ENCODE assay signal across 1 fruit fly cellular context in the genomic region with DNA sequence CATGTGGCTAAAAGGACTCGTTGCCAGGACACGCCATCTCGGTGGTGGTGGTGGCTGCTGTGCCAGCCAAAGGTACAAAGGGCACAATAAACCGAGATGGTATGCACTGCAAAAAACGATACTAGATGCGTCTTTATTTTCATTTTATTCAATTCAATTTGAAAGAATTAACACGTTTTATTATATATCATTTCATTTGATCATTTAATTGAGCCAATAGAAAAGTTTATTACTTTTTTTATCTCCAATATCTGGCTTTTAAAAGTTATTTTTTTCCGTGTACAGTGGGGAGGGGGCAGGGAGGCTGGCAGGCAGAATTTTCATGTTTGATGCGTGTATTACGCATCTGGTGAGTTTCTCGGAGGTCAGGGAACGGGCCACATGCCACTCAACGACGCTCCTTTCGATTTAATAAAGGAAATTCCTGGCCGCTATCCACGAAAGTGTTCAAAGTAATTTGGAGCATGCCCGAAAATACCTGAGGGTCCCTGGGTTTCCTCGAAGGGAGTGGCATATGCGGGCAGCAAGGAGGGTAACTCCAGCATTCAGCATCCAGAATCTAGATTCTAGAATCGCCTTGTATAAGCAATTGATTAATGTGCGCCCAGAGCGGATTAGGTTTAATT.
TF ChIP-seq lines count a peak whose summit lies in the region.

No protein-coding gene starts in this region.

TF ChIP-seq in whole organism, embryonic, 481 proteins besides CTCF, POLR2A, EP300 and RAD21 (continued from another document and continues in another):
- TF ChIP-seq vvl (GFP tag; IDR thresholded peaks at IDR 0.05; lab: Robert Waterston, UW), result peak; percentile 93
- no peak for TF ChIP-seq cad (GFP tag; optimal IDR thresholded peaks at IDR 0.05; lab: Kevin White, UChicago)
- TF ChIP-seq CG13894 (tag; optimal IDR thresholded peaks at IDR 0.05; lab: Kevin White, UChicago), result peak; percentile 85
- no peak for TF ChIP-seq her (GFP tag; optimal IDR thresholded peaks at IDR 0.05; lab: Kevin White, UChicago)
- peak; percentile 86 for TF ChIP-seq Ada2b (GFP tag; IDR thresholded peaks at IDR 0.05; lab: Robert Waterston, UW)
- TF ChIP-seq stc (GFP tag; IDR thresholded peaks at IDR 0.05; lab: Robert Waterston, UW), result peak; percentile 89
- peak; percentile 44 for TF ChIP-seq CG31365 (tag; optimal IDR thresholded peaks at IDR 0.05; lab: Kevin White, UChicago)
- TF ChIP-seq Xrp1 (GFP tag; IDR thresholded peaks at IDR 0.05; lab: Robert Waterston, UW), result peak; percentile 95
- peak; percentile 93 for TF ChIP-seq CG12391 (tag; optimal IDR thresholded peaks at IDR 0.05; lab: Kevin White, UChicago)
- peak; percentile 88 for TF ChIP-seq pros (GFP tag; optimal IDR thresholded peaks at IDR 0.05; lab: Kevin White, UChicago)
- TF ChIP-seq crol (GFP tag; IDR thresholded peaks at IDR 0.05; lab: Robert Waterston, UW), result 0 out of 2 replicates have a peak, but pooled peaks have one; percentile 33
- TF ChIP-seq CG8924 (tag; optimal IDR thresholded peaks at IDR 0.05; lab: Kevin White, UChicago), result peak; percentile 93
- peak; percentile 83 for TF ChIP-seq Dek (tag; optimal IDR thresholded peaks at IDR 0.05; lab: Kevin White, UChicago)
- peak; percentile 83 for TF ChIP-seq Hand (GFP tag; optimal IDR thresholded peaks at IDR 0.05; lab: Kevin White, UChicago)
- TF ChIP-seq Meics (GFP tag; optimal IDR thresholded peaks at IDR 0.05; lab: Kevin White, UChicago), result peak; percentile 86
- TF ChIP-seq tgo (GFP tag; IDR thresholded peaks at IDR 0.05; lab: Robert Waterston, UW), result peak; percentile 86
- peak; percentile 90 for TF ChIP-seq Hmr (GFP tag; optimal IDR thresholded peaks at IDR 0.05; lab: Kevin White, UChicago)
- TF ChIP-seq Sox102F (GFP tag; optimal IDR thresholded peaks at IDR 0.05; lab: Kevin White, UChicago), result peak; percentile 86
- TF ChIP-seq CG11695 (GFP tag; IDR thresholded peaks at IDR 0.05; lab: Robert Waterston, UW), result peak; percentile 87
- TF ChIP-seq dimm (GFP tag; IDR thresholded peaks at IDR 0.05; lab: Robert Waterston, UW), result peak; percentile 70
- TF ChIP-seq nerfin-2 (GFP tag; IDR thresholded peaks at IDR 0.05; lab: Robert Waterston, UW; ENCODE audit: partially characterized antibody), result no peak
- TF ChIP-seq CG6765 (GFP tag; optimal IDR thresholded peaks at IDR 0.05; lab: Kevin White, UChicago), result peak; percentile 84
- TF ChIP-seq CG4424 (GFP tag; optimal IDR thresholded peaks at IDR 0.05; lab: Kevin White, UChicago), result peak; percentile 90
- TF ChIP-seq Six4 (GFP tag; optimal IDR thresholded peaks at IDR 0.05; lab: Kevin White, UChicago), result peak; percentile 76
- TF ChIP-seq CG11247 (GFP tag; IDR thresholded peaks at IDR 0.05; lab: Robert Waterston, UW), result peak; percentile 63
- TF ChIP-seq pan (optimal IDR thresholded peaks at IDR 0.05; lab: Kevin White, UChicago), result no peak
- TF ChIP-seq pan (GFP tag; optimal IDR thresholded peaks at IDR 0.05 in 1 of 2, IDR thresholded peaks at IDR 0.05 in 1 of 2), result peak in 1 of 2 experiments; percentile 89
- peak; percentile 73 for TF ChIP-seq chn (GFP tag; optimal IDR thresholded peaks at IDR 0.05; lab: Kevin White, UChicago)
- TF ChIP-seq CG9609 (GFP tag; optimal IDR thresholded peaks at IDR 0.05; lab: Kevin White, UChicago), result peak; percentile 76
- peak; percentile 85 for TF ChIP-seq CG4730 (GFP tag; IDR thresholded peaks at IDR 0.05; lab: Robert Waterston, UW)
- peak; percentile 85 for TF ChIP-seq CG9817 (tag; optimal IDR thresholded peaks at IDR 0.05; lab: Kevin White, UChicago)
- TF ChIP-seq CG18764 (GFP tag; optimal IDR thresholded peaks at IDR 0.05; lab: Kevin White, UChicago), result peak; percentile 81
- peak; percentile 57 for TF ChIP-seq gt (GFP tag; IDR thresholded peaks at IDR 0.05; lab: Robert Waterston, UW)
- TF ChIP-seq CkIIα-i1 (GFP tag; IDR thresholded peaks at IDR 0.05; lab: Robert Waterston, UW), result no peak
- TF ChIP-seq amos (GFP tag; IDR thresholded peaks at IDR 0.05; lab: Robert Waterston, UW; ENCODE audit: partially characterized antibody), result no peak
- no peak for TF ChIP-seq HmgD (GFP tag; optimal IDR thresholded peaks at IDR 0.05; lab: Kevin White, UChicago)
- peak; percentile 91 for TF ChIP-seq unpg (GFP tag; optimal IDR thresholded peaks at IDR 0.05; lab: Kevin White, UChicago)
- peak; percentile 56 for TF ChIP-seq CG1024 (GFP tag; IDR thresholded peaks at IDR 0.05; lab: Robert Waterston, UW)
- peak; percentile 77 for TF ChIP-seq BtbVII (GFP tag; optimal IDR thresholded peaks at IDR 0.05; lab: Kevin White, UChicago)
- peak; percentile 88 for TF ChIP-seq PHDP (tag; optimal IDR thresholded peaks at IDR 0.05; lab: Kevin White, UChicago)
- peak; percentile 92 for TF ChIP-seq CG11504 (tag; optimal IDR thresholded peaks at IDR 0.05; lab: Kevin White, UChicago)
- TF ChIP-seq CG3726 (GFP tag; IDR thresholded peaks at IDR 0.05; lab: Robert Waterston, UW), result peak; percentile 62; the same call in 1 of the 3 replicates
- TF ChIP-seq CG2120 (GFP tag; optimal IDR thresholded peaks at IDR 0.05; lab: Kevin White, UChicago), result no peak
- no peak for TF ChIP-seq zfh2 (GFP tag; optimal IDR thresholded peaks at IDR 0.05; lab: Kevin White, UChicago)
- TF ChIP-seq Mad (GFP tag; optimal IDR thresholded peaks at IDR 0.05; lab: Kevin White, UChicago), result no peak
- TF ChIP-seq Chrac-16 (GFP tag; optimal IDR thresholded peaks at IDR 0.05; lab: Kevin White, UChicago), result peak; percentile 84
- peak; percentile 75 for TF ChIP-seq ac (GFP tag; optimal IDR thresholded peaks at IDR 0.05; lab: Kevin White, UChicago)
- peak; percentile 23 for TF ChIP-seq wek (GFP tag; optimal IDR thresholded peaks at IDR 0.05; lab: Kevin White, UChicago)
- TF ChIP-seq H15 (GFP tag; IDR thresholded peaks at IDR 0.05; lab: Robert Waterston, UW), result peak; percentile 82
- TF ChIP-seq NfI (GFP tag; optimal IDR thresholded peaks at IDR 0.05; lab: Kevin White, UChicago), result peak; percentile 77
- TF ChIP-seq ems (GFP tag; optimal IDR thresholded peaks at IDR 0.05; lab: Kevin White, UChicago), result peak; percentile 80
- TF ChIP-seq gfzf (GFP tag; optimal IDR thresholded peaks at IDR 0.05; lab: Kevin White, UChicago), result no peak
- TF ChIP-seq pzg (GFP tag; optimal IDR thresholded peaks at IDR 0.05; lab: Kevin White, UChicago), result no peak
- TF ChIP-seq CG14965 (GFP tag; optimal IDR thresholded peaks at IDR 0.05; lab: Kevin White, UChicago; ENCODE audit: borderline replicate concordance), result peak; percentile 4
- no peak for TF ChIP-seq ato (GFP tag; IDR thresholded peaks at IDR 0.05; lab: Robert Waterston, UW; ENCODE audit: partially characterized antibody)
- no peak for TF ChIP-seq dpn (GFP tag; optimal IDR thresholded peaks at IDR 0.05; lab: Kevin White, UChicago)
- TF ChIP-seq sna (GFP tag; IDR thresholded peaks at IDR 0.05; lab: Robert Waterston, UW; ENCODE audit: partially characterized antibody), result no peak
- TF ChIP-seq stwl (tag; optimal IDR thresholded peaks at IDR 0.05; lab: Kevin White, UChicago), result peak; percentile 51
- TF ChIP-seq CG32772 (GFP tag; IDR thresholded peaks at IDR 0.05; lab: Robert Waterston, UW), result peak; percentile 87
- peak; percentile 78 for TF ChIP-seq tio (GFP tag; optimal IDR thresholded peaks at IDR 0.05; lab: Kevin White, UChicago)
- TF ChIP-seq CG10209 (GFP tag; optimal IDR thresholded peaks at IDR 0.05; lab: Kevin White, UChicago), result peak; percentile 84
- peak; percentile 84 for TF ChIP-seq onecut (GFP tag; IDR thresholded peaks at IDR 0.05; lab: Robert Waterston, UW)
- peak; percentile 79 for TF ChIP-seq kah (GFP tag; optimal IDR thresholded peaks at IDR 0.05; lab: Kevin White, UChicago)
- TF ChIP-seq CG8388 (GFP tag; optimal IDR thresholded peaks at IDR 0.05; lab: Kevin White, UChicago), result peak; percentile 89
- peak; percentile 94 for TF ChIP-seq Fer1 (GFP tag; optimal IDR thresholded peaks at IDR 0.05; lab: Kevin White, UChicago)
- peak; percentile 27; the same call in 1 of the 2 replicates for TF ChIP-seq dan (GFP tag; IDR thresholded peaks at IDR 0.05; lab: Robert Waterston, UW)
- peak; percentile 87 for TF ChIP-seq bcd (GFP tag; optimal IDR thresholded peaks at IDR 0.05; lab: Kevin White, UChicago)
- peak; percentile 89 for TF ChIP-seq ATbp (GFP tag; optimal IDR thresholded peaks at IDR 0.05; lab: Kevin White, UChicago)
- TF ChIP-seq CG17385 (GFP tag; optimal IDR thresholded peaks at IDR 0.05; lab: Kevin White, UChicago), result peak; percentile 85
- peak; percentile 79 for TF ChIP-seq Nf-YC (tag; optimal IDR thresholded peaks at IDR 0.05; lab: Kevin White, UChicago)
- TF ChIP-seq CG2875 (GFP tag; optimal IDR thresholded peaks at IDR 0.05; lab: Kevin White, UChicago), result peak; percentile 87
- TF ChIP-seq org-1 (GFP tag; optimal IDR thresholded peaks at IDR 0.05; lab: Kevin White, UChicago), result peak; percentile 85
- no peak for TF ChIP-seq bbx (GFP tag; IDR thresholded peaks at IDR 0.05; lab: Robert Waterston, UW; ENCODE audit: partially characterized antibody)
- TF ChIP-seq CG6272 (GFP tag; IDR thresholded peaks at IDR 0.05; lab: Robert Waterston, UW), result peak; percentile 77
- peak; percentile 67 to 89 for TF ChIP-seq Hr51 (GFP tag; optimal IDR thresholded peaks at IDR 0.05; lab: Kevin White, UChicago)
- peak; percentile 64; the same call in 1 of the 2 replicates for TF ChIP-seq CG11696 (GFP tag; IDR thresholded peaks at IDR 0.05; lab: Robert Waterston, UW)
- TF ChIP-seq da (GFP tag; optimal IDR thresholded peaks at IDR 0.05; lab: Kevin White, UChicago), result peak; percentile 40
- TF ChIP-seq pita (GFP tag; optimal IDR thresholded peaks at IDR 0.05; lab: Kevin White, UChicago), result no peak
- TF ChIP-seq CG1792 (GFP tag; optimal IDR thresholded peaks at IDR 0.05; lab: Kevin White, UChicago), result peak; percentile 56
- peak; percentile 80 for TF ChIP-seq CG5180 (GFP tag; optimal IDR thresholded peaks at IDR 0.05; lab: Kevin White, UChicago)
- peak; percentile 87; the same call in 2 of the 3 replicates for TF ChIP-seq dysf (GFP tag; IDR thresholded peaks at IDR 0.05; lab: Robert Waterston, UW)
- TF ChIP-seq CG14860 (GFP tag; IDR thresholded peaks at IDR 0.05; lab: Robert Waterston, UW; ENCODE audit: partially characterized antibody), result no peak
- no peak for TF ChIP-seq Trl (optimal IDR thresholded peaks at IDR 0.05; lab: Kevin White, UChicago)
- TF ChIP-seq Trl (GFP tag; optimal IDR thresholded peaks at IDR 0.05; lab: Kevin White, UChicago), result peak; percentile 74
- TF ChIP-seq sc (optimal IDR thresholded peaks at IDR 0.05; lab: Kevin White, UChicago), result no peak
- peak; percentile 77 for TF ChIP-seq sc (GFP tag; optimal IDR thresholded peaks at IDR 0.05; lab: Kevin White, UChicago)
- peak; percentile 69 for TF ChIP-seq Gsc (GFP tag; IDR thresholded peaks at IDR 0.05; lab: Robert Waterston, UW)
- TF ChIP-seq CG15696 (tag; optimal IDR thresholded peaks at IDR 0.05; lab: Kevin White, UChicago), result peak; percentile 96
- TF ChIP-seq nom (GFP tag; optimal IDR thresholded peaks at IDR 0.05; lab: Kevin White, UChicago), result no peak
- peak; percentile 83 for TF ChIP-seq sisA (GFP tag; IDR thresholded peaks at IDR 0.05; lab: Robert Waterston, UW)
- TF ChIP-seq CG9437 (GFP tag; optimal IDR thresholded peaks at IDR 0.05; lab: Kevin White, UChicago), result peak; percentile 72
- TF ChIP-seq Opbp (GFP tag; IDR thresholded peaks at IDR 0.05; lab: Robert Waterston, UW; ENCODE audit: partially characterized antibody), result no peak
- TF ChIP-seq CG30403 (GFP tag; optimal IDR thresholded peaks at IDR 0.05; lab: Kevin White, UChicago), result peak; percentile 83
- TF ChIP-seq az2 (GFP tag; optimal IDR thresholded peaks at IDR 0.05; lab: Kevin White, UChicago), result peak; percentile 80
- peak; percentile 95 for TF ChIP-seq CG33557 (GFP tag; optimal IDR thresholded peaks at IDR 0.05; lab: Kevin White, UChicago)
- TF ChIP-seq al (GFP tag; IDR thresholded peaks at IDR 0.05; lab: Robert Waterston, UW), result peak; percentile 47; the same call in 1 of the 2 replicates
- TF ChIP-seq mld (GFP tag; IDR thresholded peaks at IDR 0.05; lab: Robert Waterston, UW; ENCODE audit: partially characterized antibody), result no peak
- TF ChIP-seq fu2 (GFP tag; optimal IDR thresholded peaks at IDR 0.05; lab: Kevin White, UChicago), result peak; percentile 68
- no peak for TF ChIP-seq Hmx (GFP tag; optimal IDR thresholded peaks at IDR 0.05; lab: Kevin White, UChicago)
- TF ChIP-seq Stat92E (GFP tag; optimal IDR thresholded peaks at IDR 0.05; lab: Kevin White, UChicago), result no peak
- TF ChIP-seq tup (GFP tag; optimal IDR thresholded peaks at IDR 0.05; lab: Kevin White, UChicago), result peak; percentile 67
- TF ChIP-seq CG4360 (GFP tag; IDR thresholded peaks at IDR 0.05; lab: Robert Waterston, UW), result peak; percentile 53; the same call in 1 of the 2 replicates
- peak; percentile 78 for TF ChIP-seq CG11560 (tag; IDR thresholded peaks at IDR 0.05; lab: Robert Waterston, UW)
- TF ChIP-seq pfk (GFP tag; optimal IDR thresholded peaks at IDR 0.05; lab: Kevin White, UChicago), result no peak
- no peak for TF ChIP-seq Lpt (GFP tag; optimal IDR thresholded peaks at IDR 0.05; lab: Kevin White, UChicago)
- peak; percentile 64; the same call in 1 of the 3 replicates for TF ChIP-seq jigr1 (GFP tag; IDR thresholded peaks at IDR 0.05; lab: Robert Waterston, UW)
- TF ChIP-seq Hsf (GFP tag; optimal IDR thresholded peaks at IDR 0.05; lab: Kevin White, UChicago), result peak; percentile 81
- peak; percentile 79 for TF ChIP-seq CG16863 (GFP tag; optimal IDR thresholded peaks at IDR 0.05; lab: Kevin White, UChicago)
- peak; percentile 50 for TF ChIP-seq CG8944 (GFP tag; optimal IDR thresholded peaks at IDR 0.05; lab: Kevin White, UChicago)
- peak; percentile 69 for TF ChIP-seq CG9932 (GFP tag; IDR thresholded peaks at IDR 0.05; lab: Robert Waterston, UW)
- no peak for TF ChIP-seq sug (tag; optimal IDR thresholded peaks at IDR 0.05; lab: Kevin White, UChicago)
- peak; percentile 39; the same call in 1 of the 2 replicates for TF ChIP-seq GATAe (GFP tag; conservative IDR thresholded peaks at IDR 0.05; lab: Robert Waterston, UW)
- no peak for TF ChIP-seq CG34224 (GFP tag; IDR thresholded peaks at IDR 0.05; lab: Robert Waterston, UW; ENCODE audit: partially characterized antibody)
- peak; percentile 75 for TF ChIP-seq CG14441 (GFP tag; IDR thresholded peaks at IDR 0.05; lab: Robert Waterston, UW)
- peak; percentile 85 for TF ChIP-seq CG32767 (GFP tag; IDR thresholded peaks at IDR 0.05; lab: Robert Waterston, UW)
- peak; percentile 58 for TF ChIP-seq CHES-1-like (GFP tag; optimal IDR thresholded peaks at IDR 0.05; lab: Kevin White, UChicago)
- peak; percentile 85 for TF ChIP-seq CG12299 (tag; optimal IDR thresholded peaks at IDR 0.05; lab: Kevin White, UChicago)
- peak; percentile 84 for TF ChIP-seq sob (GFP tag; IDR thresholded peaks at IDR 0.05; lab: Robert Waterston, UW)
- TF ChIP-seq CG3163 (GFP tag; optimal IDR thresholded peaks at IDR 0.05; lab: Kevin White, UChicago), result peak; percentile 32
- peak; percentile 75 for TF ChIP-seq sd (tag; optimal IDR thresholded peaks at IDR 0.05; lab: Kevin White, UChicago)
- TF ChIP-seq CG1233 (GFP tag; optimal IDR thresholded peaks at IDR 0.05; lab: Kevin White, UChicago), result peak; percentile 79
- no peak for TF ChIP-seq CG13624 (GFP tag; optimal IDR thresholded peaks at IDR 0.05; lab: Kevin White, UChicago)
